Worm (Caenorhabditis elegans): Measurements from ENCODE around the gene str-145.

DNA sequence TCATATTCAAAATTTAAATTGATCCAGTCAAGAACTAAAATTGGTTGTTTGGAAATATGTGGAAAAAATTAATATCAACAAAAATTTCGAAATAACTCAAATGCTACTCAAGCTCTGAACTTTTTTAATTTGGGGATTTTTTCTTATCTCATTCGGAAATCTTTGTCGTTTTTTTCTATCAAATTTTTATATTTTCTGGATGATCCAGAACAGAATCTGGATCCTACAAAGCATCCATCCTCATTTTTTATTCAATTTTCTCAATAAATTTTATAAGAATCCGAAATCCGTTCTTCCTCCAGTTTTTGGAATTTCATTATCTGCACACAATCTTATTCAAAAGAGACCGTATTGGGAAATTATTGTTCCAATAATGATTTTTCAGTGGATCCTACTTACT is 22.7 kb upstream of the str-145 start, which contains the start of gene D1014.6:
- TF ChIP-seq rcor-1 (GFP tag; IDR thresholded peaks at IDR 0.05), result no peak
- no peak for TF ChIP-seq mxl-1 (tag; optimal IDR thresholded peaks at IDR 0.05)
- TF ChIP-seq ets-4 (GFP tag; optimal IDR thresholded peaks at IDR 0.05), result no peak
- TF ChIP-seq snpc-4 (GFP tag; optimal IDR thresholded peaks at IDR 0.05), result no peak
- TF ChIP-seq snpc-4 (tag; optimal IDR thresholded peaks at IDR 0.05), result no peak
- no peak for TF ChIP-seq egl-44 (GFP tag; IDR thresholded peaks at IDR 0.05)
